Worm (Caenorhabditis elegans) whole organism, L4/young adult: ENCODE measurements around the gene srz-60.

ENCODE experiments used
- dao-5 ChIP-seq: sonication (generic microtip); optimal IDR thresholded peaks from 2 replicates; lab custom pipeline; 2016; ENCODE audit warnings: missing genotype, missing genetic modification characterization, moderate library complexity, missing compliant biosample characterization
- him-1 ChIP-seq: sonication (generic microtip); optimal IDR thresholded peaks from 2 replicates; lab custom pipeline; 2016; ENCODE audit warnings: missing genotype, missing genetic modification reagents, missing genetic modification characterization, missing compliant biosample characterization

- TF ChIP-seq dao-5 (tag; lab: Kevin White, UChicago) (no peak), him-1 (tag; lab: Kevin White, UChicago) (no peak)
Observed at ce11 chrIV:3444614-3445013, 15.9 kb downstream of the srz-60 start, which contains the start of gene F58E2.5.
